Worm (Caenorhabditis elegans): Measurements from ENCODE around the gene F23B12.4.

F23B12.4 gene

ce11 chrV:14408774-14409173 is 32.2 kb upstream of the F23B12.4 start, which contains the start of gene gnrr-2:
TSS of gene gnrr-2 (plus strand) at chrV:14409074.
- no peak for TF ChIP-seq nhr-47 (tag; optimal IDR thresholded peaks at IDR 0.05)
- TF ChIP-seq lsy-2 (tag; optimal IDR thresholded peaks at IDR 0.05), result no peak
- no peak for TF ChIP-seq mef-2 (tag; optimal IDR thresholded peaks at IDR 0.05)
- no peak for TF ChIP-seq C34B4.2 (tag; optimal IDR thresholded peaks at IDR 0.05)
- TF ChIP-seq snu-23 (GFP tag; optimal IDR thresholded peaks at IDR 0.05), result no peak
- TF ChIP-seq zag-1 (tag; optimal IDR thresholded peaks at IDR 0.05), result no peak
- TF ChIP-seq rnt-1 (tag; optimal IDR thresholded peaks at IDR 0.05), result no peak
- TF ChIP-seq fos-1 (tag; optimal IDR thresholded peaks at IDR 0.05), result no peak
- TF ChIP-seq Y116A8C.19 (tag; optimal IDR thresholded peaks at IDR 0.05; ENCODE audit: borderline replicate concordance), result no peak
- no peak for TF ChIP-seq isw-1 (GFP tag; IDR thresholded peaks at IDR 0.05)
- TF ChIP-seq nhr-77 (tag; optimal IDR thresholded peaks at IDR 0.05), result no peak
- no peak for TF ChIP-seq nhr-84 (tag; optimal IDR thresholded peaks at IDR 0.05)

- no peak for TF ChIP-seq pqm-1 (tag; optimal IDR thresholded peaks at IDR 0.05)
- no peak for TF ChIP-seq fos-1 (tag; optimal IDR thresholded peaks at IDR 0.05)
- no peak for TF ChIP-seq zip-4 (GFP tag; optimal IDR thresholded peaks at IDR 0.05)
- TF ChIP-seq fkh-8 (tag; optimal IDR thresholded peaks at IDR 0.05), result no peak
- TF ChIP-seq mdl-1 (tag; optimal IDR thresholded peaks at IDR 0.05), result no peak
- TF ChIP-seq pag-3 (tag; optimal IDR thresholded peaks at IDR 0.05; ENCODE audit: borderline replicate concordance, insufficient read depth), result no peak
- TF ChIP-seq ceh-90 (tag; optimal IDR thresholded peaks at IDR 0.05), result no peak
- no peak for TF ChIP-seq nhr-84 (tag; optimal IDR thresholded peaks at IDR 0.05)
- no peak for TF ChIP-seq nhr-19 (GFP tag; conservative IDR thresholded peaks at IDR 0.05)
- TF ChIP-seq skn-1 (tag; optimal IDR thresholded peaks at IDR 0.05), result no peak
- no peak for TF ChIP-seq efl-3 (GFP tag; optimal IDR thresholded peaks at IDR 0.05)
- no peak for TF ChIP-seq hlh-4 (tag; optimal IDR thresholded peaks at IDR 0.05)
- TF ChIP-seq aha-1 (tag; optimal IDR thresholded peaks at IDR 0.05), result no peak
- no peak for TF ChIP-seq unc-98 (GFP tag; IDR thresholded peaks at IDR 0.05)
- TF ChIP-seq nhr-47 (tag; optimal IDR thresholded peaks at IDR 0.05), result no peak
- TF ChIP-seq snpc-4 (tag; optimal IDR thresholded peaks at IDR 0.05), result no peak
- TF ChIP-seq ceh-63 (GFP tag; optimal IDR thresholded peaks at IDR 0.05), result no peak
Observed at ce11 chrV:14409905-14410304, 31.0 kb upstream of the F23B12.4 start.

- TF ChIP-seq efl-1 (optimal IDR thresholded peaks at IDR 0.05) (no peak), efl-1 (GFP tag; optimal IDR thresholded peaks at IDR 0.05 in 1 of 2) (peak in 1 of 2 experiments; percentile 84), xbp-1 (tag; optimal IDR thresholded peaks at IDR 0.05) (no peak)
Observed at ce11 chrV:14411989-14412388, 29.0 kb upstream of the F23B12.4 start.

- no peak for TF ChIP-seq nhr-237 (tag; optimal IDR thresholded peaks at IDR 0.05)
- peak; percentile 60 for TF ChIP-seq elt-2 (tag; optimal IDR thresholded peaks at IDR 0.05)
- no peak for TF ChIP-seq efl-1 (optimal IDR thresholded peaks at IDR 0.05)
- peak in 1 of 2 experiments; percentile 41 for TF ChIP-seq efl-1 (GFP tag; optimal IDR thresholded peaks at IDR 0.05 in 1 of 2)
- TF ChIP-seq lsy-2 (tag; optimal IDR thresholded peaks at IDR 0.05), result no peak
- TF ChIP-seq nhr-85 (tag), result no peak
- TF ChIP-seq pqm-1 (tag; optimal IDR thresholded peaks at IDR 0.05), result no peak
- no peak for TF ChIP-seq blmp-1 (tag; optimal IDR thresholded peaks at IDR 0.05)
- TF ChIP-seq lin-15B (tag; optimal IDR thresholded peaks at IDR 0.05), result no peak
- TF ChIP-seq sup-37 (GFP tag; optimal IDR thresholded peaks at IDR 0.05), result no peak
- no peak for TF ChIP-seq lin-14 (GFP tag; optimal IDR thresholded peaks at IDR 0.05)
- no peak for TF ChIP-seq efl-3 (GFP tag; optimal IDR thresholded peaks at IDR 0.05)
- peak; percentile 2 for TF ChIP-seq pax-3 (tag; optimal IDR thresholded peaks at IDR 0.05)
- no peak for TF ChIP-seq lin-39 (tag; optimal IDR thresholded peaks at IDR 0.05)
- TF ChIP-seq nhr-76 (tag; optimal IDR thresholded peaks at IDR 0.05), result no peak
- no peak for TF ChIP-seq Y116A8C.19 (tag; optimal IDR thresholded peaks at IDR 0.05; ENCODE audit: borderline replicate concordance)
- no peak for TF ChIP-seq ceh-88 (GFP tag; IDR thresholded peaks at IDR 0.05)
- no peak for TF ChIP-seq C16A3.4 (tag; optimal IDR thresholded peaks at IDR 0.05)
- no peak for TF ChIP-seq rnt-1 (tag; optimal IDR thresholded peaks at IDR 0.05)
- TF ChIP-seq grh-1 (GFP tag; IDR thresholded peaks at IDR 0.05), result no peak
- no peak for TF ChIP-seq C04F5.9 (tag; optimal IDR thresholded peaks at IDR 0.05)
- no peak for TF ChIP-seq ets-5 (GFP tag; IDR thresholded peaks at IDR 0.05)
- TF ChIP-seq egl-13 (tag; optimal IDR thresholded peaks at IDR 0.05), result no peak
- TF ChIP-seq nhr-90 (tag; optimal IDR thresholded peaks at IDR 0.05; ENCODE audit: poor library complexity), result no peak
- peak; percentile 63 for TF ChIP-seq jun-1 (tag; optimal IDR thresholded peaks at IDR 0.05)
- no peak for TF ChIP-seq fkh-10 (GFP tag; optimal IDR thresholded peaks at IDR 0.05)
Observed at ce11 chrV:14414032-14414431, 26.9 kb upstream of the F23B12.4 start.
